Fruit fly (Drosophila melanogaster) whole organism, adult: ENCODE results near the gene CG33060.

Source experiments
- CG11617 ChIP-seq: fragments of 200-800 bp; sonication (Bioruptor generic); optimal IDR thresholded peaks from 2 replicates; lab custom pipeline; 2017; ENCODE audit warnings: mild to moderate bottlenecking, missing biosample characterization, missing genetic modification reagents, missing genetic modification characterization
- CG12768 ChIP-seq: fragments of 200-800 bp; sonication (Bioruptor generic); optimal IDR thresholded peaks from 2 replicates; lab custom pipeline; 2017; ENCODE audit warnings: missing biosample characterization, missing genetic modification characterization, mild to moderate bottlenecking, moderate library complexity, missing genetic modification reagents
- CG1620 ChIP-seq: fragments of 200-800 bp; sonication (Bioruptor generic); optimal IDR thresholded peaks from 2 replicates; lab custom pipeline; 2016; ENCODE audit warnings: missing biosample characterization, missing genetic modification characterization
- CG33017 ChIP-seq: fragments of 200-800 bp; sonication (Bioruptor generic); optimal IDR thresholded peaks from 2 replicates; lab custom pipeline; 2018; ENCODE audit warnings: missing biosample characterization, mild to moderate bottlenecking, missing genetic modification characterization, moderate library complexity
- CG7045 ChIP-seq: fragments of 200-800 bp; sonication (Bioruptor generic); optimal IDR thresholded peaks from 2 replicates; lab custom pipeline; 2017; ENCODE audit warnings: missing biosample characterization, mild to moderate bottlenecking, missing genetic modification characterization
- Hr96 ChIP-seq: fragments of 200-800 bp; sonication (Bioruptor generic); optimal IDR thresholded peaks from 2 replicates; lab custom pipeline; 2016; ENCODE audit warnings: missing biosample characterization, missing genetic modification characterization
- bab1 ChIP-seq: fragments of 200-800 bp; sonication (Bioruptor generic); optimal IDR thresholded peaks from 3 replicates; lab custom pipeline; 2019; ENCODE audit warnings: missing biosample characterization, mild to moderate bottlenecking, missing genetic modification characterization, moderate library complexity
- cic ChIP-seq: fragments of 200-800 bp; sonication (Bioruptor generic); optimal IDR thresholded peaks from 2 replicates; lab custom pipeline; 2017; ENCODE audit warnings: missing biosample characterization, mild to moderate bottlenecking, missing genetic modification characterization, moderate library complexity
- kay ChIP-seq: fragments of 200-800 bp; sonication (Bioruptor generic); peaks from one replicate; lab custom pipeline; 2016; ENCODE audit warnings: missing biosample characterization, missing genetic modification characterization, borderline replicate concordance
- ovo ChIP-seq: fragments of 200-800 bp; sonication (Bioruptor generic); optimal IDR thresholded peaks from 2 replicates; lab custom pipeline; 2016; ENCODE audit warnings: missing biosample characterization, missing genetic modification characterization
- pad ChIP-seq: fragments of 200-800 bp; sonication (Bioruptor generic); optimal IDR thresholded peaks from 3 replicates; lab custom pipeline; 2017; ENCODE audit warnings: missing biosample characterization, missing genetic modification characterization, mild to moderate bottlenecking, moderate library complexity, missing genetic modification reagents
- tj ChIP-seq: fragments of 200-800 bp; sonication (Bioruptor generic); optimal IDR thresholded peaks from 3 replicates; lab custom pipeline; 2017; ENCODE audit warnings: missing biosample characterization, mild to moderate bottlenecking, missing genetic modification characterization, moderate library complexity
- toe ChIP-seq: fragments of 200-800 bp; sonication (Bioruptor generic); optimal IDR thresholded peaks from 2 replicates; lab custom pipeline; 2016; ENCODE audit warnings: missing biosample characterization, missing genetic modification characterization

DNA sequence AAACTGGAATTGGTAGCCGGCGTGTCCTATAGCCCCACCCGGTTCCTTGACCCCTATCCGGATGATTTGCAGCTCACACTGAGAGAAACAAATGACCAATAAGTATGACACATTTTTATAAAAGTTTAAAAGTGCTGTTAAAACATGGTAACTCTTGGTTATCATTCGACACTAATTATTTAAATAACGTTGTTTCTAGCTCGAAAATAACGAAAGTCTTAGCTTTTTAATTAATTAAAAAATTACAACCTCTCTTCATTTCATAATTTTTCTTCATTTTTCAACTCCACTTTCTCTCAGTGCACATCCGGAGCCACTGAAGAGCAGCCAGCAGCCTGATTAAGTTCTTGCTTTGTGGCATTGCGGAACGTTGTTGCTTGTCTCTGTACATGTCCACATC is 33.3 kb downstream of the CG33060 start:
- no peak for TF ChIP-seq CG1620
- TF ChIP-seq kay (GFP tag; lab: Kevin White, UChicago) = no peak
- no peak for TF ChIP-seq cic
- TF ChIP-seq CG7045 (GFP tag; lab: Kevin White, UChicago) = no peak
- TF ChIP-seq CG12768 = no peak
- TF ChIP-seq tj (GFP tag; lab: Kevin White, UChicago) = no peak
- no peak for TF ChIP-seq Hr96
- TF ChIP-seq pad = no peak
- no peak for TF ChIP-seq bab1 (GFP tag; lab: Kevin White, UChicago)
- no peak for TF ChIP-seq ovo
- TF ChIP-seq CG33017 (tag; lab: Kevin White, UChicago) = no peak
- TF ChIP-seq toe (GFP tag; lab: Kevin White, UChicago) = no peak
- no peak for TF ChIP-seq CG11617
